Worm (Caenorhabditis elegans): Measurements from ENCODE around the gene tmem-145.

Gene tmem-145

DNA sequence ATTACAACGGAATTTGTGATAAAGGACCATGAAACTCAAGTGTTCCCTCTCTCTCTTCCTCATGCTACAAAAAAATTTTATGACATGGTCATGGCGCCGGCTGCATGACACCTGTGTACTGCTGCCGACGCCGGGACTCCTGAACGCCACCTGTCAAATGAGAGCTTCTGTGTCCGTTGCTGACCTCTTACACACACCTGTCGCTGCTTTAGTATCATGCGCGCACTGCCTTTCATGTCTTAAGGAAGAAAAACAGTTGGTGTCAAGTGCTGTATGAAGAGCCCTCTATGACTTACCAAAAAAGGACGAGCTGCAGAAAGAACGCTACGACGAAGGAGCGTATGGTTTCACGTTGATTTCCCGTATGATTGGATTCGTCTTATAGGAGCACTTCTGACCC, 19.0 kb upstream of the tmem-145 start:
- no peak for TF ChIP-seq rcor-1 (GFP tag; IDR thresholded peaks at IDR 0.05)
- no peak for TF ChIP-seq B0261.1 (tag; optimal IDR thresholded peaks at IDR 0.05)
- TF ChIP-seq ceh-40 (GFP tag; IDR thresholded peaks at IDR 0.05), result no peak
- TF ChIP-seq K11D2.4 (GFP tag; IDR thresholded peaks at IDR 0.05), result 0 out of 2 replicates have a peak, but pooled peaks have one; percentile 30

ce11 chrX:12086297-12086696, 12.6 kb upstream of the tmem-145 start:
- 0 out of 2 replicates have a peak, but pooled peaks have one; percentile 8 for TF ChIP-seq dox-1 (GFP tag; IDR thresholded peaks at IDR 0.05)
- peak; percentile 69 for TF ChIP-seq zfh-2 (GFP tag; conservative IDR thresholded peaks at IDR 0.05)
- TF ChIP-seq lag-1 (GFP tag; IDR thresholded peaks at IDR 0.05), result no peak

- no peak for TF ChIP-seq Y79H2A.3 (GFP tag; conservative IDR thresholded peaks at IDR 0.05)
- TF ChIP-seq zfh-2 (GFP tag; conservative IDR thresholded peaks at IDR 0.05), result peak; percentile 61
- no peak for TF ChIP-seq madf-8 (GFP tag; conservative IDR thresholded peaks at IDR 0.05)
- TF ChIP-seq B0336.3 (GFP tag; IDR thresholded peaks at IDR 0.05), result no peak
- no peak for TF ChIP-seq snpc-4 (GFP tag; optimal IDR thresholded peaks at IDR 0.05)
- TF ChIP-seq snpc-4 (tag; optimal IDR thresholded peaks at IDR 0.05), result no peak
- no peak for TF ChIP-seq sdz-38 (tag; optimal IDR thresholded peaks at IDR 0.05)
- TF ChIP-seq snpc-3.4 (tag; optimal IDR thresholded peaks at IDR 0.05), result no peak
- no peak for TF ChIP-seq nfyb-1 (GFP tag; IDR thresholded peaks at IDR 0.05)
- TF ChIP-seq ceh-100 (GFP tag; IDR thresholded peaks at IDR 0.05), result no peak
Observed at ce11 chrX:12082813-12083212, 9.1 kb upstream of the tmem-145 start.

ce11 chrX:12081250-12081649, 7.6 kb upstream of the tmem-145 start:
- TF ChIP-seq Y53F4B.3 (GFP tag; IDR thresholded peaks at IDR 0.05) (no peak), attf-6 (GFP tag; IDR thresholded peaks at IDR 0.05) (no peak), sea-2 (GFP tag; IDR thresholded peaks at IDR 0.05) (no peak), lin-54 (GFP tag; optimal IDR thresholded peaks at IDR 0.05) (no peak), ztf-18 (tag; optimal IDR thresholded peaks at IDR 0.05) (no peak), F23B12.7 (tag; optimal IDR thresholded peaks at IDR 0.05; ENCODE audit: insufficient read depth) (no peak), lin-35 (GFP tag; optimal IDR thresholded peaks at IDR 0.05) (no peak), pha-4 (tag; optimal IDR thresholded peaks at IDR 0.05) (no peak), madf-3 (GFP tag; IDR thresholded peaks at IDR 0.05) (no peak), F49E8.2 (tag; optimal IDR thresholded peaks at IDR 0.05; ENCODE audit: insufficient read depth) (no peak), ZK185.1 (tag; optimal IDR thresholded peaks at IDR 0.05; ENCODE audit: poor library complexity, severe bottlenecking) (no peak), nfya-1 (tag; optimal IDR thresholded peaks at IDR 0.05; ENCODE audit: borderline replicate concordance, insufficient read depth) (no peak), egrh-3 (GFP tag; IDR thresholded peaks at IDR 0.05) (no peak), ztf-28 (GFP tag; IDR thresholded peaks at IDR 0.05) (no peak), B0336.3 (GFP tag; IDR thresholded peaks at IDR 0.05) (no peak)

ce11 chrX:12080581-12081162, 7.0 kb upstream of the tmem-145 start:
- no peak for TF ChIP-seq ceh-40 (GFP tag; IDR thresholded peaks at IDR 0.05)
- no peak for TF ChIP-seq hmg-20 (GFP tag; IDR thresholded peaks at IDR 0.05)
- no peak for TF ChIP-seq die-1 (tag; optimal IDR thresholded peaks at IDR 0.05)
- TF ChIP-seq chd-7 (tag; optimal IDR thresholded peaks at IDR 0.05), result no peak
- TF ChIP-seq F52B5.7 (tag; optimal IDR thresholded peaks at IDR 0.05), result no peak
- no peak for TF ChIP-seq tlf-1 (GFP tag; optimal IDR thresholded peaks at IDR 0.05)
- no peak for TF ChIP-seq let-607 (tag; optimal IDR thresholded peaks at IDR 0.05)
- no peak for TF ChIP-seq lin-54 (GFP tag; optimal IDR thresholded peaks at IDR 0.05)
- TF ChIP-seq K12H6.12 (tag; optimal IDR thresholded peaks at IDR 0.05), result no peak
- no peak for TF ChIP-seq tbx-9 (tag; optimal IDR thresholded peaks at IDR 0.05; ENCODE audit: borderline replicate concordance)
- TF ChIP-seq mcd-1 (GFP tag; IDR thresholded peaks at IDR 0.05), result no peak
- no peak for TF ChIP-seq nfyb-1 (GFP tag; IDR thresholded peaks at IDR 0.05)
- TF ChIP-seq gei-17 (GFP tag; optimal IDR thresholded peaks at IDR 0.05), result no peak
- TF ChIP-seq tbp1 (GFP tag; optimal IDR thresholded peaks at IDR 0.05), result no peak
- TF ChIP-seq Y95B8A.8 (GFP tag; IDR thresholded peaks at IDR 0.05), result no peak
